Worm (Caenorhabditis elegans) whole organism, young adult: ENCODE measurements around the gene B0507.1.

Experiments used
- C17E4.6 ChIP-seq: fragments of 200-800 bp; sonication (Bioruptor generic); IDR thresholded peaks from 2 replicates; pipeline ENCODE4 v1.3.6; 2022; ENCODE audit warnings: missing genetic modification reagents, missing genetic modification characterization, missing compliant biosample characterization
- F49E8.2 ChIP-seq: sonication (generic microtip); optimal IDR thresholded peaks from 3 replicates; lab custom pipeline; 2017; ENCODE audit warnings: missing genetic modification characterization, mild to moderate bottlenecking, missing compliant biosample characterization, antibody characterized with exemption, moderate library complexity; ENCODE audit not compliant: insufficient read depth
- F57A8.1 ChIP-seq: fragments of 200-800 bp; sonication (Bioruptor generic); optimal IDR thresholded peaks from 2 replicates; lab custom pipeline; 2018; ENCODE audit warnings: mild to moderate bottlenecking, missing genetic modification characterization, moderate library complexity, missing compliant biosample characterization
- atf-7 ChIP-seq: sonication (generic microtip); optimal IDR thresholded peaks from 2 replicates; lab custom pipeline; 2017; ENCODE audit warnings: mild to moderate bottlenecking, missing genetic modification characterization, missing compliant biosample characterization
- die-1 ChIP-seq: sonication (generic microtip); optimal IDR thresholded peaks from 2 replicates; lab custom pipeline; 2016; ENCODE audit warnings: missing genotype, mild to moderate bottlenecking, missing genetic modification characterization, missing compliant biosample characterization
- dpl-1 ChIP-seq: fragments of 150-350 bp; optimal IDR thresholded peaks from 2 replicates; lab custom pipeline; 2014; ENCODE audit warnings: missing biosample characterization, missing genetic modification reagents, missing genetic modification characterization
- fkh-3 ChIP-seq: sonication (generic microtip); optimal IDR thresholded peaks from 2 replicates; lab custom pipeline; 2016; ENCODE audit warnings: mild to moderate bottlenecking, missing genetic modification characterization, missing compliant biosample characterization
- snpc-4 ChIP-seq, 5 experiments: fragments of 150-350 bp in 1 of 5; sonication (generic microtip) in 4 of 5; optimal IDR thresholded peaks; 2 replicates each; lab custom pipeline; 2014 to 2018; ENCODE audit warnings: missing genetic modification characterization in 5 of 5, missing biosample characterization in 3 of 5, antibody characterized with exemption in 2 of 5, mild to moderate bottlenecking in 2 of 5, missing compliant biosample characterization in 2 of 5, missing genotype in 2 of 5, moderate library complexity in 2 of 5, missing genetic modification reagents in 1 of 5
- unc-130 ChIP-seq: sonication (generic microtip); optimal IDR thresholded peaks from 2 replicates; lab custom pipeline; 2016; ENCODE audit warnings: missing genetic modification reagents, missing genetic modification characterization, missing compliant biosample characterization
- ztf-6 ChIP-seq: fragments of 200-800 bp; sonication (Bioruptor generic); IDR thresholded peaks from 2 replicates; pipeline ENCODE4 v1.3.6; 2022; ENCODE audit warnings: missing genetic modification reagents, missing genetic modification characterization, missing compliant biosample characterization

- no peak for TF ChIP-seq atf-7 (tag; lab: Kevin White, UChicago)
- no peak for TF ChIP-seq die-1 (tag; lab: Kevin White, UChicago)
- TF ChIP-seq F57A8.1 (GFP tag; lab: Kevin White, UChicago) = no peak
- TF ChIP-seq fkh-3 (tag; lab: Kevin White, UChicago) = no peak
- TF ChIP-seq ztf-6 (GFP tag; lab: Robert Waterston, UW) = no peak
- TF ChIP-seq snpc-4 (GFP tag; optimal IDR thresholded peaks at IDR 0.05; lab: Kevin White, UChicago) = no peak
- TF ChIP-seq snpc-4 (tag; optimal IDR thresholded peaks at IDR 0.05; lab: Kevin White, UChicago) = no peak
- TF ChIP-seq F49E8.2 (tag; lab: Kevin White, UChicago) = no peak
- TF ChIP-seq unc-130 (GFP tag; lab: Kevin White, UChicago) = no peak
- no peak for TF ChIP-seq dpl-1 (GFP tag; lab: Kevin White, UChicago)
- TF ChIP-seq C17E4.6 (GFP tag; lab: Robert Waterston, UW) = no peak
Measured at ce11 chrV:8805047-8805446, 28.7 kb downstream of the B0507.1 start.
